Fruit fly (Drosophila melanogaster) whole organism, embryonic: ENCODE measurements around the gene pug.

ENCODE experiments used
- Adf1 ChIP-seq: fragments of 200-800 bp; sonication (Bioruptor generic); IDR thresholded peaks from 2 replicates; pipeline ENCODE4 v1.3.6; 2022; ENCODE audit warnings: missing biosample characterization, missing genetic modification characterization
- Awh ChIP-seq: fragments of 200-800 bp; sonication (Bioruptor generic); IDR thresholded peaks from 2 replicates; pipeline ENCODE4, ENCODE4 v1.3.6; 2022; ENCODE audit warnings: missing biosample characterization, missing genetic modification characterization
- BEAF-32 ChIP-seq: fragments of 200-800 bp; sonication (Bioruptor generic); optimal IDR thresholded peaks from 3 replicates; lab custom pipeline; 2017; ENCODE audit warnings: missing biosample characterization, missing genetic modification characterization, mild to moderate bottlenecking, moderate library complexity, missing genetic modification reagents
- BtbVII ChIP-seq: fragments of 200-800 bp; sonication (Bioruptor generic); optimal IDR thresholded peaks from 3 replicates; lab custom pipeline; 2017; ENCODE audit warnings: missing biosample characterization, mild to moderate bottlenecking, missing genetic modification characterization
- CG12104 ChIP-seq: fragments of 200-800 bp; sonication (Bioruptor generic); optimal IDR thresholded peaks from 3 replicates; lab custom pipeline; 2016; ENCODE audit warnings: missing biosample characterization, missing genetic modification characterization
- CG12659 ChIP-seq: fragments of 200-800 bp; sonication (Bioruptor generic); optimal IDR thresholded peaks from 3 replicates; lab custom pipeline; 2017; ENCODE audit warnings: mild to moderate bottlenecking, missing biosample characterization, missing genetic modification reagents, missing genetic modification characterization
- CG17361 ChIP-seq: fragments of 200-800 bp; sonication (Bioruptor generic); IDR thresholded peaks from 3 replicates; pipeline ENCODE4 v1.3.6; 2022; ENCODE audit warnings: missing biosample characterization, missing genetic modification characterization
- CG1792 ChIP-seq: fragments of 200-800 bp; sonication (Bioruptor generic); optimal IDR thresholded peaks from 2 replicates; lab custom pipeline; 2016; ENCODE audit warnings: missing biosample characterization, missing genetic modification characterization
- CG2889 ChIP-seq: fragments of 200-800 bp; sonication (Bioruptor generic); IDR thresholded peaks from 3 replicates; pipeline ENCODE4 v1.3.6; 2022; ENCODE audit warnings: missing biosample characterization, missing genetic modification characterization
- CG34422 ChIP-seq: fragments of 200-800 bp; sonication (Bioruptor generic); IDR thresholded peaks from 3 replicates; pipeline ENCODE4 v1.3.6; 2022; ENCODE audit warnings: missing biosample characterization, missing genetic modification characterization
- CG43689 ChIP-seq: fragments of 200-800 bp; sonication (Bioruptor generic); IDR thresholded peaks from 2 replicates; pipeline ENCODE4 v1.3.6; 2022; ENCODE audit warnings: missing biosample characterization, missing genetic modification characterization
- CG4730 ChIP-seq: fragments of 200-800 bp; sonication (Bioruptor generic); IDR thresholded peaks from 2 replicates; pipeline ENCODE4 v1.3.6; 2022; ENCODE audit warnings: missing biosample characterization, missing genetic modification characterization
- CG6813 ChIP-seq: fragments of 200-800 bp; sonication (Bioruptor generic); optimal IDR thresholded peaks from 2 replicates; lab custom pipeline; 2017; ENCODE audit warnings: missing biosample characterization, missing genetic modification characterization, mild to moderate bottlenecking, moderate library complexity, missing genetic modification reagents
- CG7963 ChIP-seq: fragments of 200-800 bp; sonication (Bioruptor generic); IDR thresholded peaks from 3 replicates; pipeline ENCODE4 v1.3.6; 2022; ENCODE audit warnings: missing biosample characterization, missing genetic modification characterization; ENCODE audit not compliant: partially characterized antibody
- CG9437 ChIP-seq: fragments of 200-800 bp; sonication (Bioruptor generic); optimal IDR thresholded peaks from 2 replicates; lab custom pipeline; 2018; ENCODE audit warnings: missing biosample characterization, mild to moderate bottlenecking, missing genetic modification characterization
- CG9609 ChIP-seq: fragments of 200-800 bp; sonication (Bioruptor generic); optimal IDR thresholded peaks from 3 replicates; lab custom pipeline; 2016; ENCODE audit warnings: missing biosample characterization, missing genetic modification characterization
- CrebB ChIP-seq: fragments of 200-800 bp; sonication (Bioruptor generic); optimal IDR thresholded peaks from 3 replicates; lab custom pipeline; 2018; ENCODE audit warnings: missing biosample characterization, mild to moderate bottlenecking, missing genetic modification characterization
- D ChIP-seq, 2 experiments: fragments of 200-800 bp in 1 of 2; fragments of >200 bp in 1 of 2; sonication (Bioruptor generic) in 1 of 2; optimal IDR thresholded peaks; 2 replicates in 1 of 2; 3 replicates in 1 of 2; lab custom pipeline; 2017; ENCODE audit warnings: mild to moderate bottlenecking in 1 of 2, missing biosample characterization in 1 of 2, missing genetic modification characterization in 1 of 2, missing genetic modification reagents in 1 of 2
- D19A ChIP-seq: fragments of 200-800 bp; optimal IDR thresholded peaks from 3 replicates; lab custom pipeline; 2019; ENCODE audit warnings: missing biosample characterization, mild to moderate bottlenecking, missing genetic modification characterization, moderate library complexity
- Ets97D ChIP-seq: fragments of 200-800 bp; sonication (Bioruptor generic); optimal IDR thresholded peaks from 3 replicates; lab custom pipeline; 2016; ENCODE audit warnings: missing biosample characterization, missing genetic modification characterization
- Hmx ChIP-seq: fragments of 200-800 bp; sonication (Bioruptor generic); optimal IDR thresholded peaks from 2 replicates; lab custom pipeline; 2016; ENCODE audit warnings: missing biosample characterization, missing genetic modification characterization
- Med ChIP-seq: fragments of 200-800 bp; sonication (Bioruptor generic); peaks from one replicate; lab custom pipeline; 2016; ENCODE audit warnings: missing biosample characterization, missing genetic modification characterization, mild to moderate bottlenecking, inconsistent platforms, moderate library complexity
- NK7.1 ChIP-seq: fragments of 200-800 bp; sonication (Bioruptor generic); optimal IDR thresholded peaks from 3 replicates; lab custom pipeline; 2016; ENCODE audit warnings: missing biosample characterization, missing genetic modification characterization
- Nf-YB ChIP-seq: fragments of 200-800 bp; sonication (Bioruptor generic); optimal IDR thresholded peaks from 3 replicates; lab custom pipeline; 2019; ENCODE audit warnings: missing biosample characterization, mild to moderate bottlenecking, missing genetic modification characterization, moderate library complexity
- Spps ChIP-seq: fragments of 200-800 bp; sonication (Bioruptor generic); optimal IDR thresholded peaks from 2 replicates; lab custom pipeline; 2018; ENCODE audit warnings: missing biosample characterization, mild to moderate bottlenecking, missing genetic modification characterization
- Sry-β ChIP-seq: fragments of 200-800 bp; sonication (Bioruptor generic); optimal IDR thresholded peaks from 2 replicates; lab custom pipeline; 2018; ENCODE audit warnings: missing biosample characterization, mild to moderate bottlenecking, missing genetic modification characterization, moderate library complexity
- Xbp1 ChIP-seq: fragments of 200-800 bp; sonication (Bioruptor generic); optimal IDR thresholded peaks from 3 replicates; lab custom pipeline; 2016; ENCODE audit warnings: missing biosample characterization, mild to moderate bottlenecking, missing genetic modification characterization
- ap ChIP-seq: fragments of 200-800 bp; sonication (Bioruptor generic); IDR thresholded peaks from 2 replicates; pipeline ENCODE4 v1.3.6; 2022; ENCODE audit warnings: missing biosample characterization, missing genetic modification characterization
- bsh ChIP-seq, 2 experiments: fragments of 200-800 bp; sonication (Bioruptor generic); optimal IDR thresholded peaks; 2 replicates each; lab custom pipeline; 2017 to 2018; ENCODE audit warnings: mild to moderate bottlenecking in 2 of 2, missing biosample characterization in 2 of 2, missing genetic modification characterization in 2 of 2, moderate library complexity in 1 of 2
- chm ChIP-seq: fragments of 200-800 bp; sonication (Bioruptor generic); IDR thresholded peaks from 2 replicates; pipeline ENCODE4 v1.3.6; 2022; ENCODE audit warnings: missing biosample characterization, missing genetic modification characterization
- emc ChIP-seq: fragments of 200-800 bp; sonication (Bioruptor generic); optimal IDR thresholded peaks from 2 replicates; lab custom pipeline; 2016; ENCODE audit warnings: missing biosample characterization, missing genetic modification characterization
- fd96Cb ChIP-seq: fragments of 200-800 bp; sonication (Bioruptor generic); optimal IDR thresholded peaks from 2 replicates; lab custom pipeline; 2018; ENCODE audit warnings: missing biosample characterization, mild to moderate bottlenecking, missing genetic modification characterization, moderate library complexity
- gcm2 ChIP-seq: fragments of 200-800 bp; sonication (Bioruptor generic); optimal IDR thresholded peaks from 2 replicates; lab custom pipeline; 2016; ENCODE audit warnings: missing biosample characterization, missing genetic modification characterization
- gro ChIP-seq: fragments of 200-800 bp; sonication (Bioruptor generic); optimal IDR thresholded peaks from 2 replicates; lab custom pipeline; 2016; ENCODE audit warnings: missing biosample characterization, missing genetic modification characterization
- hkb ChIP-seq, 2 experiments: fragments of 200-800 bp in 1 of 2; fragments of >200 bp in 1 of 2; sonication (Bioruptor generic) in 1 of 2; IDR thresholded peaks in 1 of 2; optimal IDR thresholded peaks in 1 of 2; 2 replicates each; pipeline versions ENCODE4 v1.3.6 to Lab custom; 2017 to 2022; ENCODE audit warnings: missing biosample characterization in 1 of 2, missing genetic modification characterization in 1 of 2
- odd ChIP-seq: fragments of 200-800 bp; sonication (Bioruptor generic); optimal IDR thresholded peaks from 2 replicates; lab custom pipeline; 2017; ENCODE audit warnings: missing biosample characterization, mild to moderate bottlenecking, missing genetic modification characterization
- prd ChIP-seq, 3 experiments: fragments of >200 bp in 2 of 3; fragments of 200-800 bp in 1 of 3; sonication (Bioruptor generic) in 1 of 3; optimal IDR thresholded peaks in 2 of 3; IDR thresholded peaks in 1 of 3; 2 replicates in 2 of 3; 3 replicates in 1 of 3; pipeline versions ENCODE4 v1.3.6 to Lab custom; 2017 to 2022; ENCODE audit warnings: missing biosample characterization in 1 of 3, missing genetic modification characterization in 1 of 3
- run ChIP-seq: fragments of 200-800 bp; sonication (Bioruptor generic); optimal IDR thresholded peaks from 3 replicates; lab custom pipeline; 2018; ENCODE audit warnings: missing biosample characterization, mild to moderate bottlenecking, missing genetic modification characterization
- salm ChIP-seq: fragments of 200-800 bp; sonication (Bioruptor generic); optimal IDR thresholded peaks from 2 replicates; lab custom pipeline; 2018; ENCODE audit warnings: missing biosample characterization, mild to moderate bottlenecking, missing genetic modification characterization
- sens ChIP-seq: fragments of 200-800 bp; sonication (Bioruptor generic); peaks from one replicate; lab custom pipeline; 2016; ENCODE audit warnings: missing biosample characterization, missing genetic modification characterization
- tll ChIP-seq, 2 experiments: fragments of 200-800 bp in 1 of 2; fragments of >200 bp in 1 of 2; sonication (Bioruptor generic) in 1 of 2; optimal IDR thresholded peaks; 2 replicates each; lab custom pipeline; 2017 to 2019; ENCODE audit warnings: missing biosample characterization in 2 of 2, missing genetic modification characterization in 2 of 2, mild to moderate bottlenecking in 1 of 2, moderate library complexity in 1 of 2
- zen ChIP-seq: fragments of 200-800 bp; sonication (Bioruptor generic); optimal IDR thresholded peaks from 3 replicates; lab custom pipeline; 2018; ENCODE audit warnings: missing biosample characterization, mild to moderate bottlenecking, missing genetic modification characterization, moderate library complexity
- zfh1 ChIP-seq: fragments of 200-800 bp; sonication (Bioruptor generic); IDR thresholded peaks from 3 replicates; pipeline ENCODE4 v1.3.6; 2022; ENCODE audit warnings: missing biosample characterization, missing genetic modification characterization

Gene pug

dm6 chr3R:10667964-10668363 is 28.4 kb upstream of the pug start:
- TF ChIP-seq D (optimal IDR thresholded peaks at IDR 0.05; lab: Kevin White, UChicago) (peak; percentile 74), D (GFP tag; optimal IDR thresholded peaks at IDR 0.05; lab: Kevin White, UChicago) (no peak), fd96Cb (no peak), zen (tag; lab: Kevin White, UChicago) (peak; percentile 49), prd (optimal IDR thresholded peaks at IDR 0.05; lab: Kevin White, UChicago) (no peak), prd (GFP tag; IDR thresholded peaks at IDR 0.05; lab: Robert Waterston, UW) (0 out of 3 replicates have a peak, but pooled peaks have one; percentile 13), tll (GFP tag; optimal IDR thresholded peaks at IDR 0.05; lab: Kevin White, UChicago) (peak in 1 of 2 experiments; percentile 99), gcm2 (GFP tag; lab: Kevin White, UChicago) (no peak)
- TF ChIP-seq, all 482 proteins: peak for 4

- TF ChIP-seq CG34422 (GFP tag; lab: Robert Waterston, UW) (no peak), NK7.1 (GFP tag; lab: Kevin White, UChicago) (no peak), Awh (GFP tag; lab: Robert Waterston, UW) (no peak), CG12104 (GFP tag; lab: Kevin White, UChicago) (no peak), Nf-YB (GFP tag; lab: Kevin White, UChicago) (no peak), BtbVII (GFP tag; lab: Kevin White, UChicago) (no peak), salm (tag; lab: Kevin White, UChicago) (no peak), Xbp1 (GFP tag; lab: Kevin White, UChicago) (no peak), CG1792 (GFP tag; lab: Kevin White, UChicago) (no peak), gro (GFP tag; lab: Kevin White, UChicago) (no peak)
These were observed 26.4 kb upstream of the pug start for dm6 chr3R:10669950-10670349.

- TF ChIP-seq CG4730 (GFP tag; lab: Robert Waterston, UW): no peak
- no peak for TF ChIP-seq zfh1 (GFP tag; lab: Robert Waterston, UW)
- TF ChIP-seq CrebB (tag; lab: Kevin White, UChicago): no peak
- no peak for TF ChIP-seq ap (GFP tag; lab: Robert Waterston, UW)
- peak; percentile 51 for TF ChIP-seq sens (GFP tag; lab: Kevin White, UChicago)
- no peak for TF ChIP-seq Ets97D (GFP tag; lab: Kevin White, UChicago)
- no peak for TF ChIP-seq CG12659 (GFP tag; lab: Kevin White, UChicago)
- no peak for TF ChIP-seq odd (GFP tag; lab: Kevin White, UChicago)
- no peak for TF ChIP-seq CG43689 (GFP tag; lab: Robert Waterston, UW)
These were observed 23.7 kb upstream of the pug start for dm6 chr3R:10672680-10673079.

- no peak for TF ChIP-seq hkb (optimal IDR thresholded peaks at IDR 0.05; lab: Kevin White, UChicago)
- 0 out of 2 replicates have a peak, but pooled peaks have one; percentile 33 for TF ChIP-seq hkb (GFP tag; IDR thresholded peaks at IDR 0.05; lab: Robert Waterston, UW)
- no peak for TF ChIP-seq Sry-β
- peak; percentile 41 for TF ChIP-seq Med
- peak; percentile 26; the same call in 1 of the 2 replicates for TF ChIP-seq chm (GFP tag; lab: Robert Waterston, UW)
These were observed 22.8 kb upstream of the pug start for dm6 chr3R:10673571-10673970.

dm6 chr3R:10675101-10675500 is 21.2 kb upstream of the pug start:
- TF ChIP-seq emc (GFP tag; lab: Kevin White, UChicago) (no peak), CG7963 (GFP tag; lab: Robert Waterston, UW) (peak; percentile 41; the same call in 1 of the 3 replicates), CG6813 (GFP tag; lab: Kevin White, UChicago) (no peak), CG17361 (GFP tag; lab: Robert Waterston, UW) (peak; percentile 41; the same call in 1 of the 3 replicates), bsh (GFP tag; optimal IDR thresholded peaks at IDR 0.05; lab: Kevin White, UChicago) (no peak), Hmx (GFP tag; lab: Kevin White, UChicago) (no peak), gcm2 (GFP tag; lab: Kevin White, UChicago) (no peak), run (tag; lab: Kevin White, UChicago) (no peak), CG9609 (GFP tag; lab: Kevin White, UChicago) (peak; percentile 30), CG9437 (no peak), Spps (tag; lab: Kevin White, UChicago) (peak; percentile 25), CG2889 (GFP tag; lab: Robert Waterston, UW) (no peak), D19A (tag; lab: Kevin White, UChicago) (no peak), BEAF-32 (peak; percentile 87), Adf1 (GFP tag; lab: Robert Waterston, UW) (no peak)
